Worm (Caenorhabditis elegans) whole organism, L4 larva: Measurements from ENCODE around the gene T08G5.15.

ENCODE experiments used
- Y48G9A.11 ChIP-seq: fragments of 200-800 bp; sonication (Bioruptor generic); IDR thresholded peaks from 2 replicates; pipeline ENCODE4 v1.3.6; 2022; ENCODE audit warnings: missing genetic modification reagents, missing genetic modification characterization, missing compliant biosample characterization
- aly-2 ChIP-seq: sonication (generic microtip); optimal IDR thresholded peaks from 2 replicates; lab custom pipeline; 2018; ENCODE audit warnings: missing biosample characterization, missing genetic modification characterization
- ceh-28 ChIP-seq: fragments of 150-350 bp; optimal IDR thresholded peaks from 2 replicates; lab custom pipeline; 2014; ENCODE audit warnings: missing biosample characterization, missing genetic modification reagents, missing genetic modification characterization
- egl-27 ChIP-seq: sonication (generic microtip); optimal IDR thresholded peaks from 3 replicates; lab custom pipeline; 2017; ENCODE audit warnings: missing biosample characterization, missing genetic modification reagents, missing genetic modification characterization
- lin-15B ChIP-seq: fragments of 150-350 bp; sonication (generic microtip); optimal IDR thresholded peaks from 3 replicates; lab custom pipeline; 2014; ENCODE audit warnings: missing biosample characterization, missing genetic modification characterization
- mep-1 ChIP-seq: fragments of 150-350 bp; sonication (generic microtip); optimal IDR thresholded peaks from 3 replicates; lab custom pipeline; 2014; ENCODE audit warnings: missing biosample characterization, missing genetic modification characterization
- nhr-25 ChIP-seq: sonication (generic microtip); optimal IDR thresholded peaks from 2 replicates; lab custom pipeline; 2017; ENCODE audit warnings: missing genetic modification characterization, mild to moderate bottlenecking, missing compliant biosample characterization, antibody characterized with exemption, moderate library complexity, borderline replicate concordance; ENCODE audit not compliant: insufficient read depth
- skn-1 ChIP-seq: fragments of 150-350 bp; optimal IDR thresholded peaks from 2 replicates; lab custom pipeline; 2014; ENCODE audit warnings: missing biosample characterization, missing genetic modification characterization
- tra-1 ChIP-seq: fragments of 200-800 bp; sonication (Bioruptor generic); IDR thresholded peaks from 2 replicates; pipeline ENCODE4 v1.3.6; 2022; ENCODE audit warnings: missing genetic modification reagents, missing genetic modification characterization, missing compliant biosample characterization

DNA sequence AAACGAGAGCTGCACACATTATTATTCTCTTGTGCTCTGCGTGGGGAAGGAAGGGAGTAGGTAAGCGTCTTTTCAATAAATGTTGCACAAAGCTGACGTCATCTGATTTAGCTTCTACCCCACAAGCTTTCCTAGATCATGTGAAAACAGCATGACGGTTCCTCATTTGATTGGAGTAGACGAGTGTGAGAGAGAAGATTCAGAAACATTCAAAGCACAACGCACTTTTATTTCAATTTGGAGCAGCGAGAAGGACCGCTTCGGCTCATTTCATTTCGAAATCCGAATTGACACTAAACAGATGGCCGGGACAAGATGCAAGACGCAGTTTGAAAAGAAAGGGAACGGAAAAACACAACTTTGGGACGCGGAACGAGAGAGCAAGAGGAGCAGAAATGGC is 18.6 kb downstream of the T08G5.15 start:
- TF ChIP-seq mep-1 (tag; lab: Kevin White, UChicago) (no peak), ceh-28 (tag; lab: Kevin White, UChicago) (no peak), tra-1 (GFP tag; lab: Robert Waterston, UW) (no peak), aly-2 (no peak), egl-27 (tag; lab: Kevin White, UChicago) (no peak), Y48G9A.11 (no peak), nhr-25 (tag; lab: Kevin White, UChicago) (no peak), skn-1 (tag; lab: Kevin White, UChicago) (no peak), lin-15B (no peak)
